Fruit fly (Drosophila melanogaster): ENCODE data around the gene CG18249.

dm6 chr3R:8251532-8251931 is 31.6 kb downstream of the CG18249 start:
- TF ChIP-seq D19A (tag; optimal IDR thresholded peaks at IDR 0.05) (no peak), HmgZ (tag; optimal IDR thresholded peaks at IDR 0.05) (no peak), CG9797 (GFP tag; optimal IDR thresholded peaks at IDR 0.05) (no peak)
